Worm (Caenorhabditis elegans) whole organism, midembryonic: ENCODE results near the gene F40A3.6.

ENCODE experiments used
- T22C8.4 ChIP-seq: fragments of 200-800 bp; sonication (Bioruptor generic); IDR thresholded peaks from 2 replicates; pipeline ENCODE4 v1.3.6; 2022; ENCODE audit warnings: missing genetic modification characterization, missing compliant biosample characterization
- cog-1 ChIP-seq: sonication (generic microtip); optimal IDR thresholded peaks from 2 replicates; lab custom pipeline; 2016; ENCODE audit warnings: missing genetic modification characterization, missing compliant biosample characterization
- flt-1 ChIP-seq: fragments of 200-800 bp; sonication (Bioruptor generic); IDR thresholded peaks from 2 replicates; pipeline ENCODE4 v1.3.6; 2022; ENCODE audit warnings: missing genetic modification characterization, missing compliant biosample characterization
- klf-2 ChIP-seq: fragments of 200-800 bp; sonication (Bioruptor generic); conservative IDR thresholded peaks from 2 replicates; pipeline ENCODE4 v1.3.6; 2022; ENCODE audit warnings: missing genetic modification reagents, missing genetic modification characterization, missing compliant biosample characterization
- med-1 ChIP-seq: sonication (generic microtip); optimal IDR thresholded peaks from 2 replicates; lab custom pipeline; 2017; ENCODE audit warnings: missing genetic modification characterization, mild to moderate bottlenecking, missing compliant biosample characterization, antibody characterized with exemption, missing genetic modification reagents; ENCODE audit not compliant: insufficient read depth
- ref-1 ChIP-seq: fragments of 200-800 bp; sonication (Bioruptor generic); conservative IDR thresholded peaks from 2 replicates; pipeline ENCODE4 v1.3.6; 2022; ENCODE audit warnings: missing genetic modification reagents, missing genetic modification characterization, missing compliant biosample characterization
- tab-1 ChIP-seq: fragments of 200-800 bp; sonication (Bioruptor generic); IDR thresholded peaks from 2 replicates; pipeline ENCODE4 v1.3.6; 2022; ENCODE audit warnings: missing genetic modification characterization, missing compliant biosample characterization
- ztf-23 ChIP-seq: fragments of 200-800 bp; sonication (Bioruptor generic); IDR thresholded peaks from 2 replicates; pipeline ENCODE4 v1.3.6; 2022; ENCODE audit warnings: missing genetic modification reagents, missing genetic modification characterization, missing compliant biosample characterization
- ztf-29 ChIP-seq: fragments of 200-800 bp; sonication (Bioruptor generic); IDR thresholded peaks from 2 replicates; pipeline ENCODE4 v1.3.6; 2022; ENCODE audit warnings: missing genetic modification reagents, missing genetic modification characterization, missing compliant biosample characterization

F40A3.6 gene

ce11 chrV:7847687-7848086 lies 46.0 kb downstream of the F40A3.6 start:
- no peak for TF ChIP-seq flt-1
- no peak for TF ChIP-seq med-1 (GFP tag; lab: Kevin White, UChicago)
- TF ChIP-seq ztf-23 (GFP tag; lab: Robert Waterston, UW), result no peak
- TF ChIP-seq tab-1 (GFP tag; lab: Robert Waterston, UW), result no peak
- no peak for TF ChIP-seq T22C8.4 (GFP tag; lab: Robert Waterston, UW)
- TF ChIP-seq ztf-29, result no peak

- TF ChIP-seq tab-1 (GFP tag; lab: Robert Waterston, UW) (no peak), med-1 (GFP tag; lab: Kevin White, UChicago) (no peak), ztf-23 (GFP tag; lab: Robert Waterston, UW) (no peak), T22C8.4 (GFP tag; lab: Robert Waterston, UW) (no peak), ztf-29 (no peak), klf-2 (GFP tag; lab: Robert Waterston, UW) (no peak), flt-1 (no peak), cog-1 (tag; lab: Kevin White, UChicago) (no peak), ref-1 (GFP tag; lab: Robert Waterston, UW) (no peak)
Measured at ce11 chrV:7847170-7847569, 46.5 kb downstream of the F40A3.6 start, which contains the start of gene memo-1. memo-1 (minus strand) TSS chrV:7847171.

ce11 chrV:7842228-7842627 lies 51.4 kb downstream of the F40A3.6 start, which contains the start of gene grd-8:
grd-8 (plus strand) TSS chrV:7842528.
- TF ChIP-seq med-1 (GFP tag; lab: Kevin White, UChicago), result no peak
- TF ChIP-seq ztf-23 (GFP tag; lab: Robert Waterston, UW), result no peak
- no peak for TF ChIP-seq klf-2 (GFP tag; lab: Robert Waterston, UW)
- no peak for TF ChIP-seq cog-1 (tag; lab: Kevin White, UChicago)
- TF ChIP-seq T22C8.4 (GFP tag; lab: Robert Waterston, UW), result no peak
- TF ChIP-seq ztf-29, result no peak
- TF ChIP-seq flt-1, result no peak
- no peak for TF ChIP-seq tab-1 (GFP tag; lab: Robert Waterston, UW)
- TF ChIP-seq ref-1 (GFP tag; lab: Robert Waterston, UW), result no peak
